Worm (Caenorhabditis elegans) whole organism, late embryonic: Measurements from ENCODE around the gene T05D4.2.

Source experiments
- ceh-9 ChIP-seq: sonication (generic microtip); optimal IDR thresholded peaks from 2 replicates; lab custom pipeline; 2016; ENCODE audit warnings: mild to moderate bottlenecking, missing genetic modification characterization, inconsistent platforms, missing compliant biosample characterization
- gmeb-2 ChIP-seq: sonication (generic microtip); optimal IDR thresholded peaks from 2 replicates; lab custom pipeline; 2016; ENCODE audit warnings: missing genetic modification characterization, inconsistent platforms, missing compliant biosample characterization
- pqm-1 ChIP-seq: sonication (generic microtip); optimal IDR thresholded peaks from 2 replicates; lab custom pipeline; 2016; ENCODE audit warnings: missing genetic modification characterization, missing compliant biosample characterization
- sdc-2 ChIP-seq: sonication (generic microtip); optimal IDR thresholded peaks from 2 replicates; lab custom pipeline; 2016; ENCODE audit warnings: missing genotype, missing genetic modification characterization, missing compliant biosample characterization
- sox-2 ChIP-seq: fragments of 200-800 bp; sonication (Bioruptor generic); IDR thresholded peaks from 2 replicates; pipeline ENCODE4 v1.3.6; 2022; ENCODE audit warnings: missing genetic modification reagents, missing genetic modification characterization, missing compliant biosample characterization

DNA sequence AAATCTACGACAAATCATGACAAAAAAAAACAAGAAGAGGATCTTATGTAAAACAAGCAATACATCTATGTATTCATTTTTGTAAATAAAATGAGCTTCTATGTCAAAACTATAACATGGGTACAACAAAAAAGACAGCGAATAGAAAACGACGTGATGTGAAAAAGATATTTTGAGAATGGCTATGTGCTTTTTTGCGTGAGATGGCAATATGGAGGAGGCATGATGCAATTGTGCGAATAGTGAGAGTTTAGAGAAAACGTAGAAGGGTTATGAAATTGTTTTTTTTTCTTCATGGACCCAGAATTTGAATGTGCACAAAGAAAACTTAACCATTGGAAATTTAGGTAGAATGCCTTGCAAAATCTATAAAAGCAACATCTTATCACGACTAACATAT lies 3.1 kb upstream of the T05D4.2 start:
- TF ChIP-seq gmeb-2 (tag; lab: Kevin White, UChicago) (no peak), sox-2 (no peak), sdc-2 (no peak), ceh-9 (tag; lab: Kevin White, UChicago) (no peak), pqm-1 (tag; lab: Kevin White, UChicago) (no peak)
